Fruit fly (Drosophila melanogaster) whole organism, prepupa: ENCODE measurements around the gene CG13699.

Experiments
- CG11762 ChIP-seq: fragments of 200-800 bp; sonication (Bioruptor generic); optimal IDR thresholded peaks from 3 replicates; lab custom pipeline; 2016; ENCODE audit warnings: missing biosample characterization, missing genetic modification characterization; ENCODE audit not compliant: insufficient read depth
- CG32006 ChIP-seq: fragments of 200-800 bp; sonication (Bioruptor generic); optimal IDR thresholded peaks from 3 replicates; lab custom pipeline; 2017; ENCODE audit warnings: missing biosample characterization, mild to moderate bottlenecking, missing genetic modification characterization
- CG6276 ChIP-seq: fragments of 200-800 bp; sonication (Bioruptor generic); optimal IDR thresholded peaks from 2 replicates; lab custom pipeline; 2017; ENCODE audit warnings: missing biosample characterization, mild to moderate bottlenecking, missing genetic modification characterization
- CG6854 ChIP-seq: fragments of 200-800 bp; sonication (Bioruptor generic); optimal IDR thresholded peaks from 2 replicates; lab custom pipeline; 2017; ENCODE audit warnings: missing biosample characterization, mild to moderate bottlenecking, missing genetic modification characterization
- CG8119 ChIP-seq: fragments of 200-800 bp; sonication (Bioruptor generic); IDR thresholded peaks from 3 replicates; pipeline ENCODE4 v1.3.6; 2022; ENCODE audit warnings: missing biosample characterization, missing genetic modification characterization
- CG8632 ChIP-seq: fragments of 200-800 bp; sonication (Bioruptor generic); optimal IDR thresholded peaks from 3 replicates; lab custom pipeline; 2016; ENCODE audit warnings: missing biosample characterization, missing genetic modification characterization
- Hr39 ChIP-seq: fragments of 200-800 bp; sonication (Bioruptor generic); optimal IDR thresholded peaks from 2 replicates; lab custom pipeline; 2016; ENCODE audit warnings: missing biosample characterization, missing genetic modification characterization
- Hr4 ChIP-seq: fragments of 200-800 bp; sonication (Bioruptor generic); optimal IDR thresholded peaks from 3 replicates; lab custom pipeline; 2016; ENCODE audit warnings: missing biosample characterization, missing genetic modification characterization
- Sox102F ChIP-seq: fragments of 200-800 bp; sonication (Bioruptor generic); optimal IDR thresholded peaks from 2 replicates; lab custom pipeline; 2016; ENCODE audit warnings: missing biosample characterization, mild to moderate bottlenecking, missing genetic modification characterization
- Sox14 ChIP-seq: fragments of 200-800 bp; sonication (Bioruptor generic); optimal IDR thresholded peaks from 3 replicates; lab custom pipeline; 2016; ENCODE audit warnings: missing biosample characterization, missing genetic modification characterization
- fd85E ChIP-seq: fragments of 200-800 bp; sonication (Bioruptor generic); optimal IDR thresholded peaks from 3 replicates; lab custom pipeline; 2016; ENCODE audit warnings: missing biosample characterization, missing genetic modification characterization
- net ChIP-seq: fragments of 200-800 bp; sonication (Bioruptor generic); optimal IDR thresholded peaks from 3 replicates; lab custom pipeline; 2016; ENCODE audit warnings: missing biosample characterization, missing genetic modification characterization
- pdm3 ChIP-seq: fragments of 200-800 bp; sonication (Bioruptor generic); optimal IDR thresholded peaks from 3 replicates; lab custom pipeline; 2016; ENCODE audit warnings: missing biosample characterization, missing genetic modification characterization

DNA sequence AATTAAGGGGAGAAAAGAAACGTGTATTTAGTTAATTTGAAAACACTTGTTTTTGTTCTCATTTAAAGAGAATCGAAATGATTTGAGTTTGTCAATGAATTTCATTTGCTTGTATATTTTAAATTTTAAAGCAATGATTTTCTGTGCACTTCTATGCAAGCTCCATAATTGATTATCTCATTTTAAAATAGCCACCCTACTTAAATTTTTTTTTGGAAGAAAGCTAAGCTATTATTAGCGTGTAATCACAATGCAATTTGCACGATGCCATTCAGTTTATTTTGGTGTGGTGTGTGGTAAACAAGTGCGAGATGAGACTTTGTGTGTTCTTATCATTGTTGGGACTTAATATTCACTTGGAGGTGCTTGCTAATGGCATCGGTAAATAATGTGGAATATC lies 38.9 kb upstream of the CG13699 start, which contains the start of gene CG7320:
- TF ChIP-seq fd85E (GFP tag; lab: Kevin White, UChicago) = no peak
- no peak for TF ChIP-seq Sox14 (GFP tag; lab: Kevin White, UChicago)
- no peak for TF ChIP-seq net (GFP tag; lab: Kevin White, UChicago)
- no peak for TF ChIP-seq CG6854 (GFP tag; lab: Kevin White, UChicago)
- TF ChIP-seq CG6276 (GFP tag; lab: Kevin White, UChicago) = no peak
- TF ChIP-seq pdm3 = no peak
- TF ChIP-seq CG32006 (GFP tag; lab: Kevin White, UChicago) = no peak
- TF ChIP-seq Hr39 (GFP tag; lab: Kevin White, UChicago) = no peak
- no peak for TF ChIP-seq Sox102F (GFP tag; lab: Kevin White, UChicago)
- TF ChIP-seq CG11762 = no peak
- no peak for TF ChIP-seq CG8632 (GFP tag; lab: Kevin White, UChicago)
- TF ChIP-seq CG8119 (GFP tag; lab: Robert Waterston, UW) = no peak
- TF ChIP-seq Hr4 (GFP tag; lab: Kevin White, UChicago) = no peak
